Worm (Caenorhabditis elegans) whole organism, L4 larva: Measurements from ENCODE around the gene H37A05.4.

ENCODE experiments used
- D1046.2 ChIP-seq: fragments of 200-800 bp; sonication (Bioruptor generic); IDR thresholded peaks from 2 replicates; pipeline ENCODE4 v1.3.6; 2022; ENCODE audit warnings: missing genetic modification characterization, missing compliant biosample characterization
- F44E2.7 ChIP-seq: fragments of 200-800 bp; sonication (Bioruptor generic); IDR thresholded peaks from 2 replicates; pipeline ENCODE4 v2.1.2; 2022; ENCODE audit warnings: missing genetic modification characterization, missing compliant biosample characterization
- F49E8.2 ChIP-seq: sonication (generic microtip); optimal IDR thresholded peaks from 2 replicates; lab custom pipeline; 2016; ENCODE audit warnings: missing compliant biosample characterization, mild to moderate bottlenecking, missing genetic modification characterization, borderline replicate concordance
- T20F7.1 ChIP-seq: fragments of 200-800 bp; sonication (Bioruptor generic); optimal IDR thresholded peaks from 2 replicates; lab custom pipeline; 2018; ENCODE audit warnings: mild to moderate bottlenecking, missing genetic modification characterization, missing compliant biosample characterization
- Y105C5A.15 ChIP-seq: fragments of 200-800 bp; sonication (Bioruptor generic); IDR thresholded peaks from 2 replicates; pipeline ENCODE4 v1.3.6; 2022; ENCODE audit warnings: missing genetic modification characterization, missing compliant biosample characterization
- Y48G9A.11 ChIP-seq: fragments of 200-800 bp; sonication (Bioruptor generic); IDR thresholded peaks from 2 replicates; pipeline ENCODE4 v1.3.6; 2022; ENCODE audit warnings: missing genetic modification reagents, missing genetic modification characterization, missing compliant biosample characterization
- aha-1 ChIP-seq: fragments of 150-350 bp; peaks from one replicate; lab custom pipeline; 2014; ENCODE audit warnings: missing biosample characterization, missing genetic modification characterization
- aly-2 ChIP-seq: sonication (generic microtip); optimal IDR thresholded peaks from 2 replicates; lab custom pipeline; 2018; ENCODE audit warnings: missing biosample characterization, missing genetic modification characterization
- ceh-28 ChIP-seq: fragments of 150-350 bp; optimal IDR thresholded peaks from 2 replicates; lab custom pipeline; 2014; ENCODE audit warnings: missing biosample characterization, missing genetic modification reagents, missing genetic modification characterization
- ceh-44 ChIP-seq: fragments of 200-800 bp; sonication (Bioruptor generic); IDR thresholded peaks from 2 replicates; pipeline ENCODE4 v1.3.6; 2022; ENCODE audit warnings: missing genetic modification reagents, missing genetic modification characterization, missing compliant biosample characterization
- daf-19 ChIP-seq: fragments of 200-800 bp; sonication (Bioruptor generic); conservative IDR thresholded peaks from 2 replicates; pipeline ENCODE4 v1.3.6; 2022; ENCODE audit warnings: missing genetic modification characterization, missing compliant biosample characterization
- hif-1 ChIP-seq, 2 experiments: sonication (generic microtip); optimal IDR thresholded peaks; 2 replicates each; lab custom pipeline; 2016 to 2017; ENCODE audit warnings: missing compliant biosample characterization in 2 of 2, missing genetic modification characterization in 2 of 2, missing genetic modification reagents in 2 of 2, missing genotype in 2 of 2, mild to moderate bottlenecking in 1 of 2
- hlh-11 ChIP-seq: fragments of 200-800 bp; sonication (Bioruptor generic); optimal IDR thresholded peaks from 2 replicates; lab custom pipeline; 2018; ENCODE audit warnings: mild to moderate bottlenecking, missing genetic modification characterization, missing compliant biosample characterization
- lin-1 ChIP-seq: fragments of 200-800 bp; sonication (Bioruptor generic); IDR thresholded peaks from 2 replicates; pipeline ENCODE4 v1.3.6; 2022; ENCODE audit warnings: missing genetic modification reagents, missing genetic modification characterization, missing compliant biosample characterization
- lin-15B ChIP-seq: fragments of 150-350 bp; sonication (generic microtip); optimal IDR thresholded peaks from 3 replicates; lab custom pipeline; 2014; ENCODE audit warnings: missing biosample characterization, missing genetic modification characterization
- lin-38 ChIP-seq: fragments of 200-800 bp; sonication (Bioruptor generic); IDR thresholded peaks from 2 replicates; pipeline ENCODE4 v1.3.6; 2022; ENCODE audit warnings: missing genetic modification reagents, missing genetic modification characterization, missing compliant biosample characterization
- madf-5 ChIP-seq, 2 experiments: fragments of 200-800 bp; sonication (Bioruptor generic); IDR thresholded peaks; 2 replicates each; pipeline ENCODE4 v1.3.6; 2022; ENCODE audit warnings: missing compliant biosample characterization in 2 of 2, missing genetic modification characterization in 2 of 2
- madf-9 ChIP-seq: fragments of 200-800 bp; sonication (Bioruptor generic); conservative IDR thresholded peaks from 2 replicates; pipeline ENCODE4 v1.3.6; 2022; ENCODE audit warnings: missing genetic modification reagents, missing genetic modification characterization, missing compliant biosample characterization
- mdl-1 ChIP-seq, 2 experiments: fragments of 150-350 bp in 1 of 2; sonication (generic microtip) in 1 of 2; optimal IDR thresholded peaks; 2 replicates each; lab custom pipeline; 2014 to 2017; ENCODE audit warnings: missing biosample characterization in 2 of 2, missing genetic modification characterization in 2 of 2
- mep-1 ChIP-seq: fragments of 150-350 bp; sonication (generic microtip); optimal IDR thresholded peaks from 3 replicates; lab custom pipeline; 2014; ENCODE audit warnings: missing biosample characterization, missing genetic modification characterization
- nhr-76 ChIP-seq: fragments of 150-350 bp; optimal IDR thresholded peaks from 2 replicates; lab custom pipeline; 2014; ENCODE audit warnings: missing biosample characterization, missing genetic modification characterization
- pha-4 ChIP-seq, 2 experiments: fragments of 150-350 bp in 1 of 2; fragments of 200-800 bp in 1 of 2; sonication (Bioruptor generic) in 1 of 2; IDR thresholded peaks in 1 of 2; optimal IDR thresholded peaks in 1 of 2; 2 replicates each; pipeline versions ENCODE4 v1.3.6 to Lab custom; 2014 to 2022; ENCODE audit warnings: missing genetic modification characterization in 2 of 2, missing genetic modification reagents in 2 of 2, missing biosample characterization in 1 of 2, missing compliant biosample characterization in 1 of 2
- set-16 ChIP-seq: fragments of 200-800 bp; sonication (Bioruptor generic); IDR thresholded peaks from 2 replicates; pipeline ENCODE4 v1.3.6; 2022; ENCODE audit warnings: missing genetic modification reagents, missing genetic modification characterization, missing compliant biosample characterization
- snpc-1.2 ChIP-seq: fragments of 200-800 bp; sonication (Bioruptor generic); IDR thresholded peaks from 2 replicates; pipeline ENCODE4 v1.3.6; 2022; ENCODE audit warnings: missing genetic modification reagents, missing genetic modification characterization, missing compliant biosample characterization
- spr-3 ChIP-seq: fragments of 200-800 bp; sonication (Bioruptor generic); optimal IDR thresholded peaks from 2 replicates; lab custom pipeline; 2018; ENCODE audit warnings: mild to moderate bottlenecking, missing genetic modification characterization, missing compliant biosample characterization
- unc-130 ChIP-seq: sonication (generic microtip); optimal IDR thresholded peaks from 2 replicates; lab custom pipeline; 2016; ENCODE audit warnings: missing genetic modification reagents, missing genetic modification characterization, missing compliant biosample characterization
- unc-62 ChIP-seq, 3 experiments: fragments of 150-350 bp in 1 of 3; sonication (generic microtip); optimal IDR thresholded peaks in 2 of 3; peaks in 1 of 3; 1 replicate in 1 of 3; 2 replicates in 2 of 3; lab custom pipeline; 2014 to 2017; ENCODE audit warnings: missing biosample characterization in 3 of 3, missing genetic modification characterization in 3 of 3, missing genetic modification reagents in 3 of 3, missing genotype in 1 of 3
- vab-7 ChIP-seq: fragments of 200-800 bp; sonication (Bioruptor generic); IDR thresholded peaks from 2 replicates; pipeline ENCODE4 v1.3.6; 2022; ENCODE audit warnings: missing genetic modification reagents, missing genetic modification characterization, missing compliant biosample characterization
- zag-1 ChIP-seq: fragments of 150-350 bp; optimal IDR thresholded peaks from 2 replicates; lab custom pipeline; 2014; ENCODE audit warnings: missing biosample characterization, missing genetic modification characterization
- zfp-2 ChIP-seq: sonication (generic microtip); optimal IDR thresholded peaks from 2 replicates; lab custom pipeline; 2016; ENCODE audit warnings: mild to moderate bottlenecking, missing genetic modification characterization, missing compliant biosample characterization
- zip-11 ChIP-seq: fragments of 200-800 bp; sonication (Bioruptor generic); IDR thresholded peaks from 2 replicates; pipeline ENCODE4 v1.3.6; 2022; ENCODE audit warnings: missing genetic modification characterization, missing compliant biosample characterization

The H37A05.4 gene

ce11 chrV:13678542-13678941 is 29.0 kb upstream of the H37A05.4 start, which contains the start of the genes tag-65 and ccz-1 (continued):
- peak; percentile 85 for TF ChIP-seq T20F7.1 (GFP tag; lab: Kevin White, UChicago)
- no peak for TF ChIP-seq vab-7 (GFP tag; lab: Robert Waterston, UW)
- TF ChIP-seq, all 104 proteins: peak for 36

ce11 chrV:13671911-13672639 is 22.5 kb upstream of the H37A05.4 start, which contains the start of the genes mip-2 and F58G11.4:
TSS of gene mip-2 (minus strand) at chrV:13671958.
TSS of gene F58G11.4 (plus strand) at chrV:13672589.
- TF ChIP-seq spr-3 (GFP tag; lab: Kevin White, UChicago) (no peak), zfp-2 (tag; lab: Kevin White, UChicago) (no peak), mdl-1 (tag; optimal IDR thresholded peaks at IDR 0.05; lab: Kevin White, UChicago) (no peak), zip-11 (GFP tag; lab: Robert Waterston, UW) (no peak), aly-2 (tag; lab: Kevin White, UChicago) (no peak), madf-5 (GFP tag; IDR thresholded peaks at IDR 0.05; lab: Robert Waterston, UW) (no peak), lin-15B (tag; lab: Kevin White, UChicago) (no peak), unc-62 (GFP tag; optimal IDR thresholded peaks at IDR 0.05 in 1 of 2; lab: Kevin White, UChicago) (peak in 1 of 2 experiments; percentile 49), unc-62 (tag; optimal IDR thresholded peaks at IDR 0.05; lab: Kevin White, UChicago) (no peak), aha-1 (tag; lab: Kevin White, UChicago) (peak; percentile 62), lin-1 (GFP tag; lab: Robert Waterston, UW) (no peak), D1046.2 (no peak), Y48G9A.11 (GFP tag; lab: Robert Waterston, UW) (peak; percentile 59), ceh-44 (GFP tag; lab: Robert Waterston, UW) (no peak), hlh-11 (no peak), zag-1 (tag; lab: Kevin White, UChicago) (no peak), daf-19 (GFP tag; lab: Robert Waterston, UW) (no peak)

- peak; percentile 63 for TF ChIP-seq lin-38 (GFP tag; lab: Robert Waterston, UW)
- no peak for TF ChIP-seq vab-7 (GFP tag; lab: Robert Waterston, UW)
- TF ChIP-seq ceh-28 (tag; lab: Kevin White, UChicago) = no peak
- TF ChIP-seq pha-4 (GFP tag; IDR thresholded peaks at IDR 0.05; lab: Robert Waterston, UW) = peak; percentile 51; the same call in 1 of the 2 replicates
- no peak for TF ChIP-seq pha-4 (tag; optimal IDR thresholded peaks at IDR 0.05; lab: Kevin White, UChicago)
- TF ChIP-seq hif-1 (tag; optimal IDR thresholded peaks at IDR 0.05; lab: Kevin White, UChicago) = no peak
- 0 out of 2 replicates have a peak, but pooled peaks have one; percentile 30 for TF ChIP-seq Y105C5A.15
- TF ChIP-seq ceh-44 (GFP tag; lab: Robert Waterston, UW) = no peak
- TF ChIP-seq F49E8.2 (tag; lab: Kevin White, UChicago) = peak; percentile 66
- peak; percentile 29 for TF ChIP-seq mep-1 (tag; lab: Kevin White, UChicago)
- TF ChIP-seq unc-130 (GFP tag; lab: Kevin White, UChicago) = peak; percentile 26
- peak; percentile 80 for TF ChIP-seq aha-1 (tag; lab: Kevin White, UChicago)
- 0 out of 2 replicates have a peak, but pooled peaks have one; percentile 34 for TF ChIP-seq snpc-1.2 (GFP tag; lab: Robert Waterston, UW)
- no peak for TF ChIP-seq T20F7.1 (GFP tag; lab: Kevin White, UChicago)
- no peak for TF ChIP-seq Y48G9A.11 (GFP tag; lab: Robert Waterston, UW)
- TF ChIP-seq D1046.2 = no peak
- no peak for TF ChIP-seq madf-9 (GFP tag; lab: Robert Waterston, UW)
- TF ChIP-seq, all 104 proteins: peak for 8
These were observed 19.6 kb upstream of the H37A05.4 start for ce11 chrV:13669170-13669569.

- TF ChIP-seq nhr-76 (tag; lab: Kevin White, UChicago) = no peak
- peak; percentile 93 for TF ChIP-seq set-16
- 0 out of 2 replicates have a peak, but pooled peaks have one; percentile 36 for TF ChIP-seq F44E2.7
- TF ChIP-seq lin-1 (GFP tag; lab: Robert Waterston, UW) = no peak
- TF ChIP-seq D1046.2 = peak; percentile 33; the same call in 1 of the 2 replicates
- TF ChIP-seq, all 104 proteins: peak for 3
These were observed 18.8 kb upstream of the H37A05.4 start for ce11 chrV:13668337-13668736.
